Worm (Caenorhabditis elegans) whole organism, L4/young adult: ENCODE measurements around the gene F09F9.5.

ENCODE experiments used
- W03F9.2 ChIP-seq: fragments of 150-350 bp; optimal IDR thresholded peaks from 2 replicates; lab custom pipeline; 2014; ENCODE audit warnings: missing biosample characterization, missing genetic modification characterization
- dao-5 ChIP-seq: sonication (generic microtip); optimal IDR thresholded peaks from 2 replicates; lab custom pipeline; 2016; ENCODE audit warnings: missing genotype, missing genetic modification characterization, moderate library complexity, missing compliant biosample characterization
- him-1 ChIP-seq: sonication (generic microtip); optimal IDR thresholded peaks from 2 replicates; lab custom pipeline; 2016; ENCODE audit warnings: missing genotype, missing genetic modification reagents, missing genetic modification characterization, missing compliant biosample characterization

ce11 chrX:4146798-4147543 lies 29.2 kb downstream of the F09F9.5 start:
- TF ChIP-seq him-1 (tag; lab: Kevin White, UChicago) (no peak), W03F9.2 (tag; lab: Kevin White, UChicago) (no peak), dao-5 (tag; lab: Kevin White, UChicago) (no peak)
